Fruit fly (Drosophila melanogaster) whole organism, embryonic: ENCODE measurements around the gene CG12608.

Experiments used
- Ada2b ChIP-seq: fragments of 200-800 bp; sonication (Bioruptor generic); IDR thresholded peaks from 2 replicates; pipeline ENCODE4 v1.3.6; 2022; ENCODE audit warnings: missing biosample characterization, missing genetic modification characterization
- B-H2 ChIP-seq: fragments of 200-800 bp; sonication (Bioruptor generic); optimal IDR thresholded peaks from 2 replicates; lab custom pipeline; 2018; ENCODE audit warnings: missing biosample characterization, mild to moderate bottlenecking, missing genetic modification characterization
- Bgb ChIP-seq: fragments of 200-800 bp; sonication (Bioruptor generic); IDR thresholded peaks from 2 replicates; pipeline ENCODE4 v1.3.6; 2022; ENCODE audit warnings: missing biosample characterization, missing genetic modification characterization; ENCODE audit not compliant: partially characterized antibody
- CG12219 ChIP-seq: fragments of 200-800 bp; sonication (Bioruptor generic); optimal IDR thresholded peaks from 3 replicates; lab custom pipeline; 2018; ENCODE audit warnings: missing biosample characterization, mild to moderate bottlenecking, missing genetic modification characterization
- CG12299 ChIP-seq: fragments of 200-800 bp; sonication (Bioruptor generic); optimal IDR thresholded peaks from 2 replicates; lab custom pipeline; 2018; ENCODE audit warnings: missing biosample characterization, mild to moderate bottlenecking, missing genetic modification characterization
- CG14014 ChIP-seq: fragments of 200-800 bp; sonication (Bioruptor generic); IDR thresholded peaks from 2 replicates; pipeline ENCODE4 v1.3.6; 2022; ENCODE audit warnings: missing biosample characterization, missing genetic modification characterization
- CG14860 ChIP-seq: fragments of 200-800 bp; sonication (Bioruptor generic); IDR thresholded peaks from 3 replicates; pipeline ENCODE4 v1.3.6; 2022; ENCODE audit warnings: missing biosample characterization, missing genetic modification characterization; ENCODE audit not compliant: partially characterized antibody
- CG1602 ChIP-seq: fragments of 200-800 bp; sonication (Bioruptor generic); optimal IDR thresholded peaks from 3 replicates; lab custom pipeline; 2016; ENCODE audit warnings: missing biosample characterization, missing genetic modification characterization
- CG1603 ChIP-seq: fragments of 200-800 bp; sonication (Bioruptor generic); optimal IDR thresholded peaks from 2 replicates; lab custom pipeline; 2019; ENCODE audit warnings: missing biosample characterization, mild to moderate bottlenecking, missing genetic modification characterization, moderate library complexity
- CG16779 ChIP-seq: fragments of 200-800 bp; sonication (Bioruptor generic); IDR thresholded peaks from 2 replicates; pipeline ENCODE4 v1.3.6; 2022; ENCODE audit warnings: missing biosample characterization, missing genetic modification characterization
- CG16815 ChIP-seq: fragments of 200-800 bp; sonication (Bioruptor generic); optimal IDR thresholded peaks from 3 replicates; lab custom pipeline; 2017; ENCODE audit warnings: missing biosample characterization, mild to moderate bottlenecking, missing genetic modification characterization
- CG4617 ChIP-seq: fragments of 200-800 bp; sonication (Bioruptor generic); optimal IDR thresholded peaks from 3 replicates; lab custom pipeline; 2016; ENCODE audit warnings: missing biosample characterization, missing genetic modification characterization, borderline replicate concordance
- CG6654 ChIP-seq: fragments of 200-800 bp; sonication (Bioruptor generic); optimal IDR thresholded peaks from 2 replicates; lab custom pipeline; 2017; ENCODE audit warnings: missing biosample characterization, mild to moderate bottlenecking, missing genetic modification characterization
- CG7357 ChIP-seq: fragments of 200-800 bp; sonication (Bioruptor generic); IDR thresholded peaks from 3 replicates; pipeline ENCODE4 v1.3.6; 2022; ENCODE audit warnings: missing biosample characterization, missing genetic modification characterization
- Camta ChIP-seq: fragments of 200-800 bp; sonication (Bioruptor generic); optimal IDR thresholded peaks from 2 replicates; lab custom pipeline; 2016; ENCODE audit warnings: missing biosample characterization, missing genetic modification characterization
- Chrac-16 ChIP-seq: fragments of 200-800 bp; sonication (Bioruptor generic); optimal IDR thresholded peaks from 3 replicates; lab custom pipeline; 2016; ENCODE audit warnings: missing biosample characterization, missing genetic modification characterization
- D19B ChIP-seq: fragments of 200-800 bp; sonication (Bioruptor generic); optimal IDR thresholded peaks from 2 replicates; lab custom pipeline; 2017; ENCODE audit warnings: missing biosample characterization, mild to moderate bottlenecking, missing genetic modification characterization
- Dp ChIP-seq: fragments of 200-800 bp; sonication (Bioruptor generic); optimal IDR thresholded peaks from 2 replicates; lab custom pipeline; 2018; ENCODE audit warnings: missing biosample characterization, mild to moderate bottlenecking, missing genetic modification characterization, moderate library complexity
- E2f1 ChIP-seq: fragments of 200-800 bp; sonication (Bioruptor generic); IDR thresholded peaks from 2 replicates; pipeline ENCODE4 v1.3.6; 2022; ENCODE audit warnings: missing biosample characterization, missing genetic modification characterization
- Fer2 ChIP-seq: fragments of 200-800 bp; sonication (Bioruptor generic); optimal IDR thresholded peaks from 2 replicates; lab custom pipeline; 2018; ENCODE audit warnings: missing biosample characterization, mild to moderate bottlenecking, missing genetic modification characterization, moderate library complexity
- Fer3 ChIP-seq: fragments of 200-800 bp; sonication (Bioruptor generic); optimal IDR thresholded peaks from 2 replicates; lab custom pipeline; 2018; ENCODE audit warnings: missing biosample characterization, mild to moderate bottlenecking, missing genetic modification characterization, moderate library complexity
- HLH4C ChIP-seq: fragments of 200-800 bp; sonication (Bioruptor generic); IDR thresholded peaks from 3 replicates; pipeline ENCODE4 v1.3.6; 2022; ENCODE audit warnings: missing biosample characterization, missing genetic modification characterization; ENCODE audit not compliant: partially characterized antibody
- HLH54F ChIP-seq: fragments of 200-800 bp; sonication (Bioruptor generic); optimal IDR thresholded peaks from 3 replicates; lab custom pipeline; 2016; ENCODE audit warnings: missing biosample characterization, missing genetic modification characterization
- Lhr ChIP-seq: fragments of 200-800 bp; sonication (Bioruptor generic); optimal IDR thresholded peaks from 3 replicates; lab custom pipeline; 2017; ENCODE audit warnings: mild to moderate bottlenecking, missing biosample characterization, missing genetic modification reagents, missing genetic modification characterization
- Mad ChIP-seq: fragments of 200-800 bp; sonication (Bioruptor generic); optimal IDR thresholded peaks from 2 replicates; lab custom pipeline; 2016; ENCODE audit warnings: missing biosample characterization, missing genetic modification characterization
- Nf-YB ChIP-seq: fragments of 200-800 bp; sonication (Bioruptor generic); optimal IDR thresholded peaks from 3 replicates; lab custom pipeline; 2019; ENCODE audit warnings: missing biosample characterization, mild to moderate bottlenecking, missing genetic modification characterization, moderate library complexity
- Nf-YC ChIP-seq: fragments of 200-800 bp; optimal IDR thresholded peaks from 3 replicates; lab custom pipeline; 2019; ENCODE audit warnings: missing biosample characterization, mild to moderate bottlenecking, missing genetic modification characterization, moderate library complexity
- Pdp1 ChIP-seq, 2 experiments: fragments of 200-800 bp; sonication (Bioruptor generic); optimal IDR thresholded peaks; 3 replicates each; lab custom pipeline; 2016; ENCODE audit warnings: missing biosample characterization in 2 of 2, missing genetic modification characterization in 2 of 2, mild to moderate bottlenecking in 1 of 2, moderate library complexity in 1 of 2
- Sin3A ChIP-seq: fragments of >200 bp; optimal IDR thresholded peaks from 2 replicates; lab custom pipeline; 2018
- ase ChIP-seq: fragments of 200-800 bp; sonication (Bioruptor generic); IDR thresholded peaks from 3 replicates; pipeline ENCODE4 v1.3.6; 2022; ENCODE audit warnings: missing biosample characterization, missing genetic modification characterization
- caup ChIP-seq: fragments of 200-800 bp; sonication (Bioruptor generic); optimal IDR thresholded peaks from 3 replicates; lab custom pipeline; 2017; ENCODE audit warnings: missing biosample characterization, mild to moderate bottlenecking, missing genetic modification characterization, moderate library complexity; ENCODE audit not compliant: severe bottlenecking
- dysf ChIP-seq: fragments of 200-800 bp; sonication (Bioruptor generic); IDR thresholded peaks from 3 replicates; pipeline ENCODE4 v1.3.6; 2022; ENCODE audit warnings: missing biosample characterization, missing genetic modification characterization
- ewg ChIP-seq: fragments of 200-800 bp; sonication (Bioruptor generic); optimal IDR thresholded peaks from 3 replicates; lab custom pipeline; 2017; ENCODE audit warnings: mild to moderate bottlenecking, missing biosample characterization, missing genetic modification reagents, missing genetic modification characterization
- gem ChIP-seq: fragments of 200-800 bp; sonication (Bioruptor generic); optimal IDR thresholded peaks from 2 replicates; lab custom pipeline; 2019; ENCODE audit warnings: missing biosample characterization, mild to moderate bottlenecking, missing genetic modification characterization, moderate library complexity
- hb ChIP-seq: fragments of 200-800 bp; sonication (Bioruptor generic); IDR thresholded peaks from 3 replicates; pipeline ENCODE4 v1.3.6; 2022; ENCODE audit warnings: missing biosample characterization, missing genetic modification characterization; ENCODE audit not compliant: partially characterized antibody
- insv ChIP-seq, 2 experiments: fragments of 200-800 bp; sonication (Bioruptor generic); optimal IDR thresholded peaks; 3 replicates each; lab custom pipeline; 2016 to 2018; ENCODE audit warnings: missing biosample characterization in 2 of 2, missing genetic modification characterization in 2 of 2
- lbe ChIP-seq: fragments of 200-800 bp; sonication (Bioruptor generic); optimal IDR thresholded peaks from 2 replicates; lab custom pipeline; 2016; ENCODE audit warnings: missing biosample characterization, mild to moderate bottlenecking, missing genetic modification characterization
- nerfin-2 ChIP-seq: fragments of 200-800 bp; sonication (Bioruptor generic); IDR thresholded peaks from 2 replicates; pipeline ENCODE4 v1.3.6; 2022; ENCODE audit warnings: missing biosample characterization, missing genetic modification characterization; ENCODE audit not compliant: partially characterized antibody
- nmo ChIP-seq: fragments of 200-800 bp; sonication (Bioruptor generic); optimal IDR thresholded peaks from 2 replicates; lab custom pipeline; 2018; ENCODE audit warnings: missing biosample characterization, mild to moderate bottlenecking, missing genetic modification characterization, moderate library complexity
- pita ChIP-seq: fragments of 200-800 bp; sonication (Bioruptor generic); optimal IDR thresholded peaks from 2 replicates; lab custom pipeline; 2017; ENCODE audit warnings: missing biosample characterization, mild to moderate bottlenecking, missing genetic modification characterization
- pnt ChIP-seq: fragments of 200-800 bp; sonication (Bioruptor generic); optimal IDR thresholded peaks from 3 replicates; lab custom pipeline; 2016; ENCODE audit warnings: missing biosample characterization, missing genetic modification characterization
- pzg ChIP-seq: fragments of 200-800 bp; sonication (Bioruptor generic); optimal IDR thresholded peaks from 3 replicates; lab custom pipeline; 2018; ENCODE audit warnings: missing biosample characterization, mild to moderate bottlenecking, missing genetic modification characterization, moderate library complexity
- rib ChIP-seq: fragments of 200-800 bp; sonication (Bioruptor generic); IDR thresholded peaks from 2 replicates; pipeline ENCODE4 v1.3.6; 2022; ENCODE audit warnings: missing biosample characterization, missing genetic modification characterization
- schlank ChIP-seq: fragments of 200-800 bp; sonication (Bioruptor generic); optimal IDR thresholded peaks from 2 replicates; lab custom pipeline; 2018; ENCODE audit warnings: missing biosample characterization, mild to moderate bottlenecking, missing genetic modification characterization
- scrt ChIP-seq: fragments of 200-800 bp; sonication (Bioruptor generic); optimal IDR thresholded peaks from 2 replicates; lab custom pipeline; 2018; ENCODE audit warnings: missing biosample characterization, mild to moderate bottlenecking, missing genetic modification characterization, moderate library complexity
- sima ChIP-seq: fragments of 200-800 bp; sonication (Bioruptor generic); optimal IDR thresholded peaks from 2 replicates; lab custom pipeline; 2016; ENCODE audit warnings: missing biosample characterization, missing genetic modification characterization
- ssp ChIP-seq: fragments of 200-800 bp; sonication (Bioruptor generic); IDR thresholded peaks from 2 replicates; pipeline ENCODE4 v1.3.6; 2022; ENCODE audit warnings: missing biosample characterization, missing genetic modification characterization
- stc ChIP-seq: fragments of 200-800 bp; sonication (Bioruptor generic); IDR thresholded peaks from 2 replicates; pipeline ENCODE4 v1.3.6; 2022; ENCODE audit warnings: missing biosample characterization, missing genetic modification characterization
- sug ChIP-seq: fragments of 200-800 bp; optimal IDR thresholded peaks from 2 replicates; lab custom pipeline; 2019; ENCODE audit warnings: missing biosample characterization, mild to moderate bottlenecking, missing genetic modification characterization, moderate library complexity
- tx ChIP-seq: fragments of 200-800 bp; sonication (Bioruptor generic); optimal IDR thresholded peaks from 2 replicates; lab custom pipeline; 2016; ENCODE audit warnings: missing biosample characterization, missing genetic modification characterization
- wdn ChIP-seq: fragments of 200-800 bp; sonication (Bioruptor generic); IDR thresholded peaks from 2 replicates; pipeline ENCODE4 v1.3.6; 2022; ENCODE audit warnings: missing biosample characterization, missing genetic modification characterization

CG12608 gene

DNA sequence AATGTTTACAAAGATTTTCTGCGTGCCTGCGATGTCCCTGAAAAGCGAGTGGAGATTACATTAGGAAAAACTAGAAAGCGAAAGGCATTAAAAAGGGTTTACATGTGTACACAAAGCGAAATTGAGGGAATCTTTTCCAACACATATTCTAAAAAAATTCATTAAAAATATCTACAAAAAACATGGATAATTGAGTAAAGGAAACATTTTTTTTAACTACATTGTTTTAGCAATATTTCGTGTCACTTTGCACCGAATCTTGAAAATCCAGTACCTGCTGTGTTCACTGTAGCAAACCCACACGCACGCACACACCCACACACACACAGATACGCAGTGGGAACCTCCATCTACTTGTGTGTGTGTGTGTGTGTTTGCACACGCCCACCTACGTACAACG, 40.2 kb downstream of the CG12608 start (continued):
- no peak for TF ChIP-seq Dp (GFP tag; lab: Kevin White, UChicago)
- 0 out of 2 replicates have a peak, but pooled peaks have one; percentile 21 for TF ChIP-seq CG14014 (GFP tag; lab: Robert Waterston, UW)
- TF ChIP-seq CG12299 = no peak
- no peak for TF ChIP-seq stc (GFP tag; lab: Robert Waterston, UW)
- TF ChIP-seq Sin3A = no peak
- TF ChIP-seq Mad (GFP tag; lab: Kevin White, UChicago) = no peak
- peak; percentile 25; the same call in 1 of the 2 replicates for TF ChIP-seq Ada2b (GFP tag; lab: Robert Waterston, UW)
- no peak for TF ChIP-seq CG7357
- no peak for TF ChIP-seq ewg (GFP tag; lab: Kevin White, UChicago)
- no peak for TF ChIP-seq tx (GFP tag; lab: Kevin White, UChicago)
- TF ChIP-seq Camta (GFP tag; lab: Kevin White, UChicago) = no peak
- TF ChIP-seq HLH54F (GFP tag; lab: Kevin White, UChicago) = peak; percentile 28
- no peak for TF ChIP-seq ssp
- TF ChIP-seq Nf-YC = no peak
- TF ChIP-seq CG1602 = no peak
- no peak for TF ChIP-seq E2f1 (GFP tag; lab: Robert Waterston, UW)
- no peak for TF ChIP-seq HLH4C (GFP tag; lab: Robert Waterston, UW)
- TF ChIP-seq ase = no peak
- no peak for TF ChIP-seq nerfin-2 (GFP tag; lab: Robert Waterston, UW)
- TF ChIP-seq CG16815 (GFP tag; lab: Kevin White, UChicago) = no peak
- TF ChIP-seq caup = peak; percentile 27
- peak; percentile 47 for TF ChIP-seq gem
- no peak for TF ChIP-seq CG12219
- no peak for TF ChIP-seq Bgb (GFP tag; lab: Robert Waterston, UW)
- TF ChIP-seq CG6654 (GFP tag; lab: Kevin White, UChicago) = no peak
- TF ChIP-seq rib = no peak
- TF ChIP-seq sima = no peak
- TF ChIP-seq wdn (GFP tag; lab: Robert Waterston, UW) = no peak
- TF ChIP-seq D19B (GFP tag; lab: Kevin White, UChicago) = no peak
- TF ChIP-seq CG14860 (GFP tag; lab: Robert Waterston, UW) = no peak
- TF ChIP-seq CG4617 (GFP tag; lab: Kevin White, UChicago) = no peak
- no peak for TF ChIP-seq Pdp1 (GFP tag; optimal IDR thresholded peaks at IDR 0.05; lab: Kevin White, UChicago)
- TF ChIP-seq CG16779 = no peak
- no peak for TF ChIP-seq B-H2 (GFP tag; lab: Kevin White, UChicago)
- TF ChIP-seq sug (tag; lab: Kevin White, UChicago) = no peak
- no peak for TF ChIP-seq insv (GFP tag; optimal IDR thresholded peaks at IDR 0.05; lab: Kevin White, UChicago)
- no peak for TF ChIP-seq pita (GFP tag; lab: Kevin White, UChicago)
- TF ChIP-seq scrt (GFP tag; lab: Kevin White, UChicago) = peak; percentile 28
- TF ChIP-seq nmo (GFP tag; lab: Kevin White, UChicago) = no peak
- no peak for TF ChIP-seq pzg (GFP tag; lab: Kevin White, UChicago)
- TF ChIP-seq schlank = no peak
- TF ChIP-seq hb = no peak
- TF ChIP-seq Nf-YB (GFP tag; lab: Kevin White, UChicago) = no peak
- peak; percentile 57 for TF ChIP-seq dysf (GFP tag; lab: Robert Waterston, UW)
- no peak for TF ChIP-seq Lhr (GFP tag; lab: Kevin White, UChicago)
- TF ChIP-seq lbe (GFP tag; lab: Kevin White, UChicago) = no peak
- TF ChIP-seq pnt (GFP tag; lab: Kevin White, UChicago) = no peak
- no peak for TF ChIP-seq CG1603 (tag; lab: Kevin White, UChicago)
- TF ChIP-seq Chrac-16 (GFP tag; lab: Kevin White, UChicago) = no peak
- TF ChIP-seq Fer3 (tag; lab: Kevin White, UChicago) = no peak
- no peak for TF ChIP-seq Fer2 (tag; lab: Kevin White, UChicago)
